Worm (Caenorhabditis elegans): Measurements from ENCODE around the gene zipt-7.1.
A peak's percentile ranks its signal among the peaks of the same experiment; 100 is the strongest.

zipt-7.1 gene

DNA sequence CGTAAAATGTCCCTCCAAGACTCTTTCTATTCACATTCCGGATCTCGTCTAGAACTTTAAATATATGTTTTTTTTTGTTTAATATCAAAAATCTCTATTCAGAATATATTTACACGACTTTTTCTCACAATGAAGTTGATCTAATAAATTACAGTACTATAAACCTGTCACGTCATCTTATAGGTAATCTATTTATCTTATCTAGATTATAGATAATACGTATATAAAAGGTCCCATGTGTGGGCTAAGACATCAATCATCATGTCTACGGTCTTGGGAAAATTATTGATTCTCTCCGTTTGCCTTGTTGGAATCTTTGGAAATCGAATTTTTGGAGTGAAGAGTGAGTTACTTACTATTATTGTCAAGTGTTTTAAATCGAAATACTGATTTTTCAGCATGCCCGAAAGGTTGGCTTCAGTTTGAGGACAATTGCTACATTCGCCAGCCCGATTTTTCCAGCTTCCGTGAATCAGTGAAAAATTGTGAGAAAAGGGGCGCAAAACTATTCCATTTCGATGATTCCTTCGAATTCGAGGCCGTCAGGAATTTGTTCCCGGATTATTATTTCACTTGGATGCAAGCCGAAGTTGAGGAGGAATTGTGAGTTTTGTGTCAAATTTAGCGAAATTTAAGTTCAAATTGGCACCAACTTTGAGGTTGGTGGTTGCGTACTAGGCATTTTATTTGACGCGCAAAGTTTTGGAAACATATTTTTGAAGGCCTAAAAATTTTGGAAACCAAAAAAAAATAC lies 11.1 kb downstream of the zipt-7.1 start, which contains the start of gene clec-196:
Gene clec-196, plus strand, starts transcription at position 252 of the 754 bp plus-strand sequence.
- no peak for TF ChIP-seq cog-1 (tag; optimal IDR thresholded peaks at IDR 0.05)
- TF ChIP-seq ref-1 (GFP tag; conservative IDR thresholded peaks at IDR 0.05), result no peak
- no peak for TF ChIP-seq T22C8.4 (GFP tag; IDR thresholded peaks at IDR 0.05)
- TF ChIP-seq med-1 (GFP tag; optimal IDR thresholded peaks at IDR 0.05; ENCODE audit: insufficient read depth), result no peak
- no peak for TF ChIP-seq ztf-23 (GFP tag; IDR thresholded peaks at IDR 0.05)
- TF ChIP-seq flt-1 (GFP tag; IDR thresholded peaks at IDR 0.05), result no peak
- no peak for TF ChIP-seq ztf-29 (GFP tag; IDR thresholded peaks at IDR 0.05)
- no peak for TF ChIP-seq klf-2 (GFP tag; conservative IDR thresholded peaks at IDR 0.05)
- TF ChIP-seq tab-1 (GFP tag; IDR thresholded peaks at IDR 0.05), result no peak

DNA sequence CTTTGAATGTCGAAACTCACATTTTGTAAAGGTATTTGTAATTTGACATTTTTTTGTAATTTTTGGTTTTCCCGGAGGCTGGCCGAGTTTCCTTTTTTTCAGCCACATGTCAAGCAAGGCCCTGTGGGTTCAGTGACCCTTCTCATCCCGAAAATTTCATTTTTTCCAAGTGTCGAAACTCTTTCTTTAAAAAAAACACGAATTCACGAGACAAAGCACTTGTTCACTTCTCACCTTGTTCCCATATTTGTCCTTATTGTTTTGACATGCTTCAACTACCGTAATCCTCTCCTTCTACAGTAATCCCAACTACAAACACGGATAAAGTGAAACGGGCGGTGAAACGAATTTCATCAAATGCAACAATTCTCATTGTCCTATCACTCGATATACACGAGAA lies 12.7 kb downstream of the zipt-7.1 start, which contains the start of gene lhfp-4:
Gene lhfp-4, plus strand, starts transcription at position 301 of the 400 bp plus-strand sequence.
- TF ChIP-seq tab-1 (GFP tag; IDR thresholded peaks at IDR 0.05) (no peak), flt-1 (GFP tag; IDR thresholded peaks at IDR 0.05) (no peak), ref-1 (GFP tag; conservative IDR thresholded peaks at IDR 0.05) (no peak), T22C8.4 (GFP tag; IDR thresholded peaks at IDR 0.05) (no peak), med-1 (GFP tag; optimal IDR thresholded peaks at IDR 0.05; ENCODE audit: insufficient read depth) (no peak), ztf-29 (GFP tag; IDR thresholded peaks at IDR 0.05) (no peak), cog-1 (tag; optimal IDR thresholded peaks at IDR 0.05) (no peak), klf-2 (GFP tag; conservative IDR thresholded peaks at IDR 0.05) (no peak), ztf-23 (GFP tag; IDR thresholded peaks at IDR 0.05) (no peak)

DNA sequence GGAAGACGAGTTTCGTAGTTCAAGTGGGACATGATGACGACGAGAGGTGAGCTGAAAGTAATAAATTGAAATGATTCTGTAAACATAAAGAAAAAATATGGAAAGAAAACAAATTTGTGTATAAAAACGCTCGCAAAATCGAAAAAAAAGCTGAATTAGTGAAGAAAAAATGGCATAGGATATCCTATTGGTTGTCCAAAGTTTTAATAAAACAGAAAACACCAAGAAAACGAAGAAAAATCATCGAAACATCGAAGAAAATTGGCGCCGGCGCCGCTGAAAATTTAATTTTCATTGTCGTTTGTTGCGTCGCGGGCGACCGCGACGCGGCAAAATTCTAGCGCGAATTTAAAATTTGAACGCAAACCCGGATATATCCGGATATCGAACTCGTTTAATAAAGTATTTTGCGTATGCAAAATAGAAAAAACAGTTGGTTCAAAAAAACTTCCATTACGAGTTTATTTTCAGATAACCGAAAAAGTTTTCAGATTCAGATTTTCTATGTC lies 14.3 kb downstream of the zipt-7.1 start, which contains the start of gene gln-5:
Gene gln-5, minus strand, starts transcription at position 51 of the 509 bp plus-strand sequence.
- TF ChIP-seq ztf-29 (GFP tag; IDR thresholded peaks at IDR 0.05), result no peak
- no peak for TF ChIP-seq ztf-23 (GFP tag; IDR thresholded peaks at IDR 0.05)
- TF ChIP-seq med-1 (GFP tag; optimal IDR thresholded peaks at IDR 0.05; ENCODE audit: insufficient read depth), result no peak
- TF ChIP-seq ref-1 (GFP tag; conservative IDR thresholded peaks at IDR 0.05), result no peak

DNA sequence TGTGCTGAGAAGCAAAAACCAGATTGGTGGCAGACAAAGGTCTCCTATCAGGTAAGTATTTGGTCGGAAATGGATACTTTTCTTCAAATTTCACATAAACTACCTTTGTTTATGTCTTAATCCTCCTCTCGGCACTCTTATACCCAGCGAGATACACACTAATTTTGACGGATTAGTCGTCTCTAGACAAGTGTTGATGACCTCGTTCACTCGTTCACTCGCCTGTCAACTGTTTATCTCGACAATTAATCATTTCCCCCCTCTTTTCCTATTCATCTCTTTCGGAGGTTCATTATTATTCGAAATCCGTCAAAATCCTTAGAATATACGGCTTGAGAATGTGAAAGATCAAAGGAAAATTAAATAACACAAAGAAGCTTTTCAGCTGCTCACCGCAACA lies 18.2 kb downstream of the zipt-7.1 start:
- no peak for TF ChIP-seq med-1 (GFP tag; optimal IDR thresholded peaks at IDR 0.05; ENCODE audit: insufficient read depth)
- no peak for TF ChIP-seq ztf-29 (GFP tag; IDR thresholded peaks at IDR 0.05)
- TF ChIP-seq flt-1 (GFP tag; IDR thresholded peaks at IDR 0.05), result no peak
- TF ChIP-seq cog-1 (tag; optimal IDR thresholded peaks at IDR 0.05), result peak; percentile 22

DNA sequence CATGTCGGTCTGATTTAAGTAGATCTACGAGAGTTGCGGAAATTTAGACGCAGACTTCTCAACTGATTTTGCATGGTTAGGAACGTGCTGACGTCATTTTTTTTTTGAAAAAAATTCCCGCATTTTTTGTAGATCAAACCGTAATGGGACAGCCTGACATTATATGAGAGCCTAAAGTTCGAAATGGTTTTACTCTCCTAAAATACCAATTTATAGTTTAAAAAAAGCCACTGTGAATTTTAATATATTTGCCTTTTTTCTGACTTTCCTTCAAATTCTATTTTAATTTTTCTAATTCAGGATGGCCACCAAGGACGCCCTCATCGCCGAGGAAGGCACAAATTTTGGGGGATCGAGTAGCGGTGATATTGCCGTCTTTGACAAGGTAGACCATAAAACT lies 18.9 kb downstream of the zipt-7.1 start, which contains the start of gene atgp-1:
Gene atgp-1, plus strand, starts transcription at position 301 of the 400 bp plus-strand sequence.
- TF ChIP-seq med-1 (GFP tag; optimal IDR thresholded peaks at IDR 0.05; ENCODE audit: insufficient read depth), result no peak
- no peak for TF ChIP-seq tab-1 (GFP tag; IDR thresholded peaks at IDR 0.05)
- no peak for TF ChIP-seq T22C8.4 (GFP tag; IDR thresholded peaks at IDR 0.05)

DNA sequence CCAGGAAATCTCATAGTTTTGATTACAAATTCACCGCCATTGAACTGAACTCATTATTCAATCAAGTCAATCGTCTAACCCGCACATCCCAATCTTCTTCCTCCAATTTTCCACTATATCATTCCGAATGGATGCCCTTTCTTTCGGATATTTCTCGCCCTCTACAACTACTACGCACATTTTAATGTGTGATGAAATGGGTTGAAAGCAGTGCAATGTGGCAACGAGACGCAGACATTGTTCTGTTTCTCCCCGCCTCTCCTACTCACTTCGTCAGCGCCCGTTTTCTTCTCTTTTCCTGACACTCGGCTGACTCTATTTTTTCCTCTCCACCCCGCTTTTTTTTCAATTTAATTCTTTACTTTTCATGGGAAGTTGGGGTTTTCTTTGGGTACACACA lies 19.3 kb downstream of the zipt-7.1 start:
- TF ChIP-seq ztf-23 (GFP tag; IDR thresholded peaks at IDR 0.05), result 0 out of 2 replicates have a peak, but pooled peaks have one; percentile 61
- peak; percentile 51 for TF ChIP-seq cog-1 (tag; optimal IDR thresholded peaks at IDR 0.05)
- TF ChIP-seq klf-2 (GFP tag; conservative IDR thresholded peaks at IDR 0.05), result no peak

DNA sequence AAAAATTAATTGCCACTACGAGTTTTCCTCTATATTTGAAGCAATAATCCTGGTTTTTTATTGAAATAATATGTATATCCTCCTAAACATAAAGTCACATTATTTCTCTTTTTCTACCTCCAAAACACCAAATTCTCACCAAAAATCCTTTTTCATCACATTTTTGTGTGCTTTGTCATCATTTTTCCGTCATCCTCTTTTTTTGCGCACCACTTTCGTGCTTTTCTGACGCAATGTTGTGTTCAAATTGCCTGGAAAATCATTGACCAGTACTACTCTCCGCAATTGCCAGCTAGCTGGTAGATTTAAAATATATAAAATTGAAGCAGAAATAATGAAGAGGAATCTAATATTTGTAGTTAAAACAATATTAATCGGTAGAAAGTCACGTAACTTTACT lies 19.9 kb downstream of the zipt-7.1 start:
- TF ChIP-seq ztf-23 (GFP tag; IDR thresholded peaks at IDR 0.05) (no peak), med-1 (GFP tag; optimal IDR thresholded peaks at IDR 0.05; ENCODE audit: insufficient read depth) (no peak), ztf-29 (GFP tag; IDR thresholded peaks at IDR 0.05) (no peak), tab-1 (GFP tag; IDR thresholded peaks at IDR 0.05) (no peak), flt-1 (GFP tag; IDR thresholded peaks at IDR 0.05) (no peak), klf-2 (GFP tag; conservative IDR thresholded peaks at IDR 0.05) (no peak), ref-1 (GFP tag; conservative IDR thresholded peaks at IDR 0.05) (no peak), T22C8.4 (GFP tag; IDR thresholded peaks at IDR 0.05) (no peak), cog-1 (tag; optimal IDR thresholded peaks at IDR 0.05) (no peak)

DNA sequence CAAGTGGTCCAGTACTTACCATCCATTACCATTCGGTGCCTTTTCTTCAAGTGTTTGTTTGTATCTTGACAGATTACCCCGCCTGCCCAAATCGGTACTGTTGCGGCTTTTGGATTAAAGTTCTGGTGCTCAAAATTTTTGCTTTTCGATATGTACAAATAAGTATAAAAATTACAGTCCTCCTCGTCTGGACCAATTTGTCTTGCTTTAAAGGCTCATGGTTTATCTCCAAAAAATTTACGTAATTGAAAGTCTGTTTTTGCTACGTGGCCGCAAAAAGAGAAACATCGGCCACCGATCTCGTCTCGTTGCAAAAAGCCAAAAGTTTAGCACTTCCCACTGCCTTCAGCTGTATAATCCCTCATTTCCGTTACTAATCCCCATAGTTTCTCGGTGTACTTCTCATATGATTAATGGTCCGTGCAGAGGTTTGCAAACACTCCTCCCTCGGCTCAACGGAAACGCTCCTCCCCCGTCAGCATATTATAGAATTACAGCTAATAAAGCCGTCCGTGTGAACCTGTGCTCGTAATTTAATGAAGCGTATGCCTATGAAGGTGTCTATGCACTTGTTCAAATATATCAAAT lies 20.5 kb downstream of the zipt-7.1 start:
- no peak for TF ChIP-seq ztf-23 (GFP tag; IDR thresholded peaks at IDR 0.05)
- no peak for TF ChIP-seq med-1 (GFP tag; optimal IDR thresholded peaks at IDR 0.05; ENCODE audit: insufficient read depth)
- no peak for TF ChIP-seq ref-1 (GFP tag; conservative IDR thresholded peaks at IDR 0.05)
- no peak for TF ChIP-seq T22C8.4 (GFP tag; IDR thresholded peaks at IDR 0.05)
- no peak for TF ChIP-seq cog-1 (tag; optimal IDR thresholded peaks at IDR 0.05)
- TF ChIP-seq tab-1 (GFP tag; IDR thresholded peaks at IDR 0.05), result no peak
- TF ChIP-seq klf-2 (GFP tag; conservative IDR thresholded peaks at IDR 0.05), result no peak
- no peak for TF ChIP-seq ztf-29 (GFP tag; IDR thresholded peaks at IDR 0.05)

DNA sequence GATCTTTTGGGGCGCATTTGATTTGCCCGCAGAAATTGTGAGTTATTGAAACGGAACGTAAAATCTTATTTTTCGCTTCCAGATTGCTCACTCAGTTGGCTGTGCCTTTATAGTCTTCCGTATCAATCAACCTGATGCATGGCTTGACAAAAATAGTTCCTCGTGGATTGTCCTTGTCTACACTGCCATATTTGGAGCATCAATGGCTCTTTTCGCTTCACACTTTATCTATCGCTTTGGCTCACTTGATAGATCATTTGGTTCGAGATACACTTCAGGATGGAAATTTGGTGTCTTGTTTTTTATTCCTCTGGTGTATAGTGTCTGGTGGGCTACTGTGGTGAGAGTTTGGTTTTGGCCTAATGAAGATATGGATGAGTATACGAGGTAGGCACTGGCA lies 22.2 kb downstream of the zipt-7.1 start:
- TF ChIP-seq flt-1 (GFP tag; IDR thresholded peaks at IDR 0.05) (no peak), ztf-23 (GFP tag; IDR thresholded peaks at IDR 0.05) (no peak), med-1 (GFP tag; optimal IDR thresholded peaks at IDR 0.05; ENCODE audit: insufficient read depth) (no peak), tab-1 (GFP tag; IDR thresholded peaks at IDR 0.05) (no peak), cog-1 (tag; optimal IDR thresholded peaks at IDR 0.05) (no peak), ztf-29 (GFP tag; IDR thresholded peaks at IDR 0.05) (no peak), klf-2 (GFP tag; conservative IDR thresholded peaks at IDR 0.05) (no peak), T22C8.4 (GFP tag; IDR thresholded peaks at IDR 0.05) (no peak), ref-1 (GFP tag; conservative IDR thresholded peaks at IDR 0.05) (no peak)

DNA sequence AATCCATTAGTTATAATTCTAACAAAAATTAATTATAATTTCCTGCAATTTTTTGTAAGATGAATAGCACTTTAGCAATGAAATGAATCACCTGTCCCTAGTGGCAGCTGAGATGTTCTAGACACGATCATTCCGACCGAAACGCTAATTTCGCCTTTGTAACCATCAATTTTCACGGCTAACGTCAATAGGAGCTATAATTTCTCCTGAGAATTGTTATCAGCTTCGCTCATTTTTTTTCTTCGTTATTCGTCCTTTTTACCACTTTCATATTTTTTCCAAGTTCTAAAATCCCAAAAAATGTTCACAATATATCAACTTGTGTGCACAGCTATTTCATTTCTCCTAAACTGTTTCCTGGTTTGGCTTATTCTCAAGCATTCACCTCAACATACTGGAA lies 22.7 kb downstream of the zipt-7.1 start, which contains the start of gene str-187:
Gene str-187, plus strand, starts transcription at position 301 of the 400 bp plus-strand sequence.
- TF ChIP-seq klf-2 (GFP tag; conservative IDR thresholded peaks at IDR 0.05) (no peak), tab-1 (GFP tag; IDR thresholded peaks at IDR 0.05) (no peak), ztf-29 (GFP tag; IDR thresholded peaks at IDR 0.05) (no peak), ztf-23 (GFP tag; IDR thresholded peaks at IDR 0.05) (no peak), flt-1 (GFP tag; IDR thresholded peaks at IDR 0.05) (no peak), ref-1 (GFP tag; conservative IDR thresholded peaks at IDR 0.05) (no peak), med-1 (GFP tag; optimal IDR thresholded peaks at IDR 0.05; ENCODE audit: insufficient read depth) (no peak), cog-1 (tag; optimal IDR thresholded peaks at IDR 0.05) (no peak), T22C8.4 (GFP tag; IDR thresholded peaks at IDR 0.05) (no peak)
